Fruit fly (Drosophila melanogaster) whole organism, embryonic: ENCODE results near the gene Cpsf5.

ENCODE experiments used
- Blimp-1 ChIP-seq: fragments of 200-800 bp; sonication (Bioruptor generic); optimal IDR thresholded peaks from 3 replicates; lab custom pipeline; 2018; ENCODE audit warnings: missing biosample characterization, missing genetic modification characterization, mild to moderate bottlenecking, moderate library complexity, missing genetic modification reagents
- CG11085 ChIP-seq: fragments of 200-800 bp; sonication (Bioruptor generic); IDR thresholded peaks from 2 replicates; pipeline ENCODE4 v1.3.6; 2022; ENCODE audit warnings: missing biosample characterization, missing genetic modification characterization
- CG11560 ChIP-seq: fragments of 200-800 bp; sonication (Bioruptor generic); IDR thresholded peaks from 3 replicates; pipeline ENCODE4 v1.3.6; 2022; ENCODE audit warnings: missing biosample characterization, missing genetic modification characterization
- CG12744 ChIP-seq: fragments of 200-800 bp; sonication (Bioruptor generic); optimal IDR thresholded peaks from 2 replicates; lab custom pipeline; 2016; ENCODE audit warnings: missing biosample characterization, missing genetic modification characterization
- CG15073 ChIP-seq: fragments of 200-800 bp; sonication (Bioruptor generic); optimal IDR thresholded peaks from 2 replicates; lab custom pipeline; 2016; ENCODE audit warnings: missing biosample characterization, missing genetic modification characterization
- CG15514 ChIP-seq: fragments of 200-800 bp; sonication (Bioruptor generic); optimal IDR thresholded peaks from 3 replicates; lab custom pipeline; 2017; ENCODE audit warnings: missing biosample characterization, missing genetic modification characterization, mild to moderate bottlenecking, moderate library complexity, missing genetic modification reagents
- CG15601 ChIP-seq: fragments of 200-800 bp; sonication (Bioruptor generic); optimal IDR thresholded peaks from 3 replicates; lab custom pipeline; 2019; ENCODE audit warnings: missing biosample characterization, mild to moderate bottlenecking, missing genetic modification characterization, moderate library complexity
- CG17328 ChIP-seq: fragments of 200-800 bp; sonication (Bioruptor generic); IDR thresholded peaks from 2 replicates; pipeline ENCODE4 v1.3.6; 2022; ENCODE audit warnings: missing biosample characterization, missing genetic modification characterization
- CG33213 ChIP-seq: fragments of 200-800 bp; sonication (Bioruptor generic); optimal IDR thresholded peaks from 3 replicates; lab custom pipeline; 2016; ENCODE audit warnings: missing biosample characterization, missing genetic modification characterization
- CG3847 ChIP-seq: fragments of 200-800 bp; sonication (Bioruptor generic); IDR thresholded peaks from 2 replicates; pipeline ENCODE4 v1.3.6; 2022; ENCODE audit warnings: missing biosample characterization, missing genetic modification characterization
- CG6765 ChIP-seq: fragments of 200-800 bp; sonication (Bioruptor generic); optimal IDR thresholded peaks from 3 replicates; lab custom pipeline; 2017; ENCODE audit warnings: missing biosample characterization, mild to moderate bottlenecking, missing genetic modification characterization
- CG6854 ChIP-seq: fragments of 200-800 bp; sonication (Bioruptor generic); optimal IDR thresholded peaks from 3 replicates; lab custom pipeline; 2017; ENCODE audit warnings: missing biosample characterization, mild to moderate bottlenecking, missing genetic modification characterization
- CG7839 ChIP-seq: fragments of 200-800 bp; sonication (Bioruptor generic); optimal IDR thresholded peaks from 3 replicates; lab custom pipeline; 2018; ENCODE audit warnings: missing biosample characterization, mild to moderate bottlenecking, missing genetic modification characterization, moderate library complexity
- CG7928 ChIP-seq: fragments of 200-800 bp; sonication (Bioruptor generic); optimal IDR thresholded peaks from 2 replicates; lab custom pipeline; 2017; ENCODE audit warnings: missing biosample characterization, mild to moderate bottlenecking, missing genetic modification characterization
- CG8388 ChIP-seq: fragments of 200-800 bp; sonication (Bioruptor generic); optimal IDR thresholded peaks from 2 replicates; lab custom pipeline; 2019; ENCODE audit warnings: missing biosample characterization, mild to moderate bottlenecking, missing genetic modification characterization, moderate library complexity
- CG8478 ChIP-seq: fragments of >200 bp; optimal IDR thresholded peaks from 2 replicates; lab custom pipeline; 2018
- CG9215 ChIP-seq: fragments of 200-800 bp; sonication (Bioruptor generic); IDR thresholded peaks from 2 replicates; pipeline ENCODE4 v1.3.6; 2022; ENCODE audit warnings: missing biosample characterization, missing genetic modification characterization
- D ChIP-seq, 2 experiments: fragments of 200-800 bp in 1 of 2; fragments of >200 bp in 1 of 2; sonication (Bioruptor generic) in 1 of 2; optimal IDR thresholded peaks; 2 replicates in 1 of 2; 3 replicates in 1 of 2; lab custom pipeline; 2017; ENCODE audit warnings: mild to moderate bottlenecking in 1 of 2, missing biosample characterization in 1 of 2, missing genetic modification characterization in 1 of 2, missing genetic modification reagents in 1 of 2
- Dfd ChIP-seq, 2 experiments: fragments of >200 bp; optimal IDR thresholded peaks; 2 replicates each; lab custom pipeline; 2017; ENCODE audit warnings: missing biosample characterization in 2 of 2, missing genetic modification characterization in 2 of 2
- Dip2 ChIP-seq: fragments of 200-800 bp; sonication (Bioruptor generic); IDR thresholded peaks from 2 replicates; pipeline ENCODE4 v1.3.6; 2022; ENCODE audit warnings: missing biosample characterization, missing genetic modification characterization
- Dip3 ChIP-seq: fragments of 200-800 bp; sonication (Bioruptor generic); optimal IDR thresholded peaks from 3 replicates; lab custom pipeline; 2016; ENCODE audit warnings: missing biosample characterization, missing genetic modification characterization
- Hr51 ChIP-seq, 2 experiments: fragments of 200-800 bp; sonication (Bioruptor generic); optimal IDR thresholded peaks; 2 replicates in 1 of 2; 3 replicates in 1 of 2; lab custom pipeline; 2016 to 2018; ENCODE audit warnings: missing biosample characterization in 2 of 2, missing genetic modification characterization in 2 of 2, mild to moderate bottlenecking in 1 of 2, moderate library complexity in 1 of 2
- Lim3 ChIP-seq: fragments of 200-800 bp; sonication (Bioruptor generic); IDR thresholded peaks from 2 replicates; pipeline ENCODE4 v1.3.6; 2022; ENCODE audit warnings: missing biosample characterization, missing genetic modification characterization
- MESR4 ChIP-seq: fragments of 200-800 bp; sonication (Bioruptor generic); optimal IDR thresholded peaks from 2 replicates; lab custom pipeline; 2018; ENCODE audit warnings: missing biosample characterization, mild to moderate bottlenecking, missing genetic modification characterization, moderate library complexity
- Mad ChIP-seq: fragments of 200-800 bp; sonication (Bioruptor generic); optimal IDR thresholded peaks from 2 replicates; lab custom pipeline; 2016; ENCODE audit warnings: missing biosample characterization, missing genetic modification characterization
- Oli ChIP-seq: fragments of 200-800 bp; sonication (Bioruptor generic); optimal IDR thresholded peaks from 2 replicates; lab custom pipeline; 2018; ENCODE audit warnings: missing biosample characterization, mild to moderate bottlenecking, missing genetic modification characterization, moderate library complexity
- Optix ChIP-seq: fragments of 200-800 bp; sonication (Bioruptor generic); IDR thresholded peaks from 3 replicates; pipeline ENCODE4 v1.3.6; 2022; ENCODE audit warnings: missing biosample characterization, missing genetic modification characterization
- Scr ChIP-seq: fragments of 200-800 bp; sonication (Bioruptor generic); IDR thresholded peaks from 2 replicates; pipeline ENCODE4 v1.3.6; 2022; ENCODE audit warnings: missing biosample characterization, missing genetic modification characterization; ENCODE audit not compliant: partially characterized antibody
- Sry-β ChIP-seq: fragments of 200-800 bp; sonication (Bioruptor generic); optimal IDR thresholded peaks from 2 replicates; lab custom pipeline; 2018; ENCODE audit warnings: missing biosample characterization, mild to moderate bottlenecking, missing genetic modification characterization, moderate library complexity
- abd-A ChIP-seq: fragments of 200-800 bp; sonication (Bioruptor generic); optimal IDR thresholded peaks from 3 replicates; lab custom pipeline; 2019; ENCODE audit warnings: missing biosample characterization, mild to moderate bottlenecking, missing genetic modification characterization, moderate library complexity
- ara ChIP-seq: fragments of 200-800 bp; sonication (Bioruptor generic); IDR thresholded peaks from 2 replicates; pipeline ENCODE4 v1.3.6; 2022; ENCODE audit warnings: missing biosample characterization, missing genetic modification characterization
- ash1 ChIP-seq: fragments of 200-800 bp; sonication (Bioruptor generic); optimal IDR thresholded peaks from 2 replicates; lab custom pipeline; 2018; ENCODE audit warnings: missing biosample characterization, mild to moderate bottlenecking, missing genetic modification characterization
- az2 ChIP-seq: fragments of 200-800 bp; sonication (Bioruptor generic); optimal IDR thresholded peaks from 3 replicates; lab custom pipeline; 2016; ENCODE audit warnings: missing biosample characterization, missing genetic modification characterization
- crp ChIP-seq, 2 experiments: fragments of 200-800 bp; sonication (Bioruptor generic); optimal IDR thresholded peaks; 2 replicates in 1 of 2; 3 replicates in 1 of 2; lab custom pipeline; 2017; ENCODE audit warnings: missing biosample characterization in 2 of 2, missing genetic modification characterization in 2 of 2, mild to moderate bottlenecking in 1 of 2, moderate library complexity in 1 of 2
- dati ChIP-seq: fragments of 200-800 bp; sonication (Bioruptor generic); IDR thresholded peaks from 2 replicates; pipeline ENCODE4 v1.3.6; 2022; ENCODE audit warnings: missing biosample characterization, missing genetic modification characterization
- dm ChIP-seq: fragments of 200-800 bp; sonication (Bioruptor generic); optimal IDR thresholded peaks from 3 replicates; lab custom pipeline; 2016; ENCODE audit warnings: missing biosample characterization, missing genetic modification characterization
- exex ChIP-seq: fragments of 200-800 bp; sonication (Bioruptor generic); optimal IDR thresholded peaks from 4 replicates; lab custom pipeline; 2018; ENCODE audit warnings: missing biosample characterization, mild to moderate bottlenecking, missing genetic modification characterization, moderate library complexity
- fd3F ChIP-seq: fragments of 200-800 bp; sonication (Bioruptor generic); optimal IDR thresholded peaks from 2 replicates; lab custom pipeline; 2018; ENCODE audit warnings: missing biosample characterization, mild to moderate bottlenecking, missing genetic modification characterization, moderate library complexity
- ftz-f1 ChIP-seq: fragments of 200-800 bp; sonication (Bioruptor generic); optimal IDR thresholded peaks from 2 replicates; lab custom pipeline; 2016; ENCODE audit warnings: missing biosample characterization, missing genetic modification characterization
- gem ChIP-seq: fragments of 200-800 bp; sonication (Bioruptor generic); optimal IDR thresholded peaks from 2 replicates; lab custom pipeline; 2019; ENCODE audit warnings: missing biosample characterization, mild to moderate bottlenecking, missing genetic modification characterization, moderate library complexity
- nom ChIP-seq: fragments of 200-800 bp; sonication (Bioruptor generic); optimal IDR thresholded peaks from 2 replicates; lab custom pipeline; 2017; ENCODE audit warnings: missing biosample characterization, missing genetic modification characterization, mild to moderate bottlenecking, moderate library complexity, missing genetic modification reagents
- p53 ChIP-seq: fragments of 200-800 bp; sonication (Bioruptor generic); optimal IDR thresholded peaks from 2 replicates; lab custom pipeline; 2016; ENCODE audit warnings: missing biosample characterization, missing genetic modification characterization
- pho ChIP-seq: fragments of 200-800 bp; sonication (Bioruptor generic); optimal IDR thresholded peaks from 2 replicates; lab custom pipeline; 2016; ENCODE audit warnings: missing biosample characterization, missing genetic modification characterization
- sens-2 ChIP-seq: fragments of 200-800 bp; sonication (Bioruptor generic); IDR thresholded peaks from 2 replicates; pipeline ENCODE4 v1.3.6; 2022; ENCODE audit warnings: missing biosample characterization, missing genetic modification characterization
- sima ChIP-seq: fragments of 200-800 bp; sonication (Bioruptor generic); optimal IDR thresholded peaks from 2 replicates; lab custom pipeline; 2016; ENCODE audit warnings: missing biosample characterization, missing genetic modification characterization
- sqz ChIP-seq: fragments of 200-800 bp; sonication (Bioruptor generic); optimal IDR thresholded peaks from 3 replicates; lab custom pipeline; 2018; ENCODE audit warnings: missing biosample characterization, mild to moderate bottlenecking, missing genetic modification characterization
- usp ChIP-seq: fragments of >200 bp; optimal IDR thresholded peaks from 2 replicates; lab custom pipeline; 2017; ENCODE audit warnings: missing biosample characterization, missing genetic modification characterization

Gene Cpsf5

dm6 chr3L:9422636-9423419 is 12.0 kb downstream of the Cpsf5 start, which contains the start of gene aay (continued):
- TF ChIP-seq Scr (GFP tag; lab: Robert Waterston, UW) (no peak), CG9215 (GFP tag; lab: Robert Waterston, UW) (peak; percentile 94), Blimp-1 (GFP tag; lab: Kevin White, UChicago) (peak; percentile 99), Mad (peak; percentile 99), ash1 (peak; percentile 87), D (optimal IDR thresholded peaks at IDR 0.05; lab: Kevin White, UChicago) (no peak), D (GFP tag; optimal IDR thresholded peaks at IDR 0.05; lab: Kevin White, UChicago) (peak; percentile 99), Dip3 (GFP tag; lab: Kevin White, UChicago) (peak; percentile 98), CG6765 (GFP tag; lab: Kevin White, UChicago) (peak; percentile 98), CG7839 (tag; lab: Kevin White, UChicago) (peak; percentile 99), CG17328 (GFP tag; lab: Robert Waterston, UW) (peak; percentile 99), Dip2 (GFP tag; lab: Robert Waterston, UW) (peak; percentile 42; the same call in 1 of the 2 replicates), pho (GFP tag; lab: Kevin White, UChicago) (peak; percentile 98), CG3847 (peak; percentile 98), CG7928 (GFP tag; lab: Kevin White, UChicago) (peak; percentile 82), gem (tag; lab: Kevin White, UChicago) (peak; percentile 100)

dm6 chr3L:9423757-9424527 is 13.1 kb downstream of the Cpsf5 start:
- TF ChIP-seq MESR4 (GFP tag; lab: Kevin White, UChicago) (peak; percentile 38), sens-2 (no peak), CG12744 (GFP tag; lab: Kevin White, UChicago) (no peak), CG6854 (GFP tag; lab: Kevin White, UChicago) (no peak), az2 (no peak), CG11085 (GFP tag; lab: Robert Waterston, UW) (no peak), sima (GFP tag; lab: Kevin White, UChicago) (no peak), CG15601 (no peak), Lim3 (GFP tag; lab: Robert Waterston, UW) (no peak), usp (GFP tag; lab: Kevin White, UChicago) (no peak), CG15073 (GFP tag; lab: Kevin White, UChicago) (no peak), Dfd (GFP tag; optimal IDR thresholded peaks at IDR 0.05; lab: Kevin White, UChicago) (no peak), ara (GFP tag; lab: Robert Waterston, UW) (no peak), fd3F (no peak), exex (peak; percentile 61), crp (GFP tag; optimal IDR thresholded peaks at IDR 0.05; lab: Kevin White, UChicago) (peak in 1 of 2 experiments; percentile 53), CG8388 (GFP tag; lab: Kevin White, UChicago) (no peak), abd-A (tag; lab: Kevin White, UChicago) (peak; percentile 4), CG8478 (no peak), Oli (tag; lab: Kevin White, UChicago) (no peak), ftz-f1 (GFP tag; lab: Kevin White, UChicago) (peak; percentile 38), Sry-β (GFP tag; lab: Kevin White, UChicago) (no peak), CG11560 (tag; lab: Robert Waterston, UW) (no peak), sqz (no peak), dm (no peak), CG33213 (GFP tag; lab: Kevin White, UChicago) (no peak), CG15514 (GFP tag; lab: Kevin White, UChicago) (no peak), Hr51 (GFP tag; optimal IDR thresholded peaks at IDR 0.05; lab: Kevin White, UChicago) (peak in 1 of 2 experiments; percentile 0), nom (GFP tag; lab: Kevin White, UChicago) (no peak), p53 (GFP tag; lab: Kevin White, UChicago) (no peak), dati (GFP tag; lab: Robert Waterston, UW) (no peak), Optix (GFP tag; lab: Robert Waterston, UW) (no peak)
